Worm (Caenorhabditis elegans) whole organism, L1 larva: ENCODE data around the gene cutl-19.
A peak's percentile ranks its signal among the peaks of the same experiment; 100 is the strongest.

Experiments used
- Y116A8C.19 ChIP-seq: sonication (generic microtip); optimal IDR thresholded peaks from 2 replicates; lab custom pipeline; 2016; ENCODE audit warnings: missing compliant biosample characterization, missing genetic modification characterization, borderline replicate concordance
- alr-1 ChIP-seq: fragments of 200-800 bp; sonication (Bioruptor generic); optimal IDR thresholded peaks from 2 replicates; lab custom pipeline; 2018; ENCODE audit warnings: borderline replicate concordance, mild to moderate bottlenecking, missing genetic modification characterization, missing compliant biosample characterization
- ama-1 ChIP-seq: fragments of 150-350 bp; optimal IDR thresholded peaks from 2 replicates; lab custom pipeline; 2014
- ceh-63 ChIP-seq: fragments of 200-800 bp; sonication (Bioruptor generic); optimal IDR thresholded peaks from 2 replicates; lab custom pipeline; 2018; ENCODE audit warnings: mild to moderate bottlenecking, missing genetic modification characterization, missing compliant biosample characterization
- ceh-88 ChIP-seq: fragments of 200-800 bp; sonication (Bioruptor generic); IDR thresholded peaks from 2 replicates; pipeline ENCODE4 v1.3.6; 2022; ENCODE audit warnings: missing genetic modification characterization, missing compliant biosample characterization
- efl-1 ChIP-seq, 4 experiments: fragments of 150-350 bp; optimal IDR thresholded peaks in 3 of 4; peaks in 1 of 4; 1 replicate in 1 of 4; 2 replicates in 3 of 4; lab custom pipeline; 2014; ENCODE audit warnings: missing biosample characterization in 2 of 4, missing genetic modification characterization in 2 of 4, missing genetic modification reagents in 2 of 4
- egl-27 ChIP-seq, 2 experiments: fragments of 150-350 bp in 1 of 2; sonication (generic microtip); optimal IDR thresholded peaks; 3 replicates each; lab custom pipeline; 2017 to 2018; ENCODE audit warnings: missing biosample characterization in 2 of 2, missing genetic modification characterization in 2 of 2, missing genetic modification reagents in 2 of 2
- elt-2 ChIP-seq: sonication (generic microtip); optimal IDR thresholded peaks from 2 replicates; lab custom pipeline; 2016; ENCODE audit warnings: missing genetic modification characterization, mild to moderate bottlenecking, inconsistent platforms, missing compliant biosample characterization, missing genetic modification reagents
- elt-3 ChIP-seq, 6 experiments: fragments of 150-350 bp in 1 of 6; sonication (generic microtip); optimal IDR thresholded peaks; 2 replicates each; lab custom pipeline; 2017 to 2018; ENCODE audit warnings: missing biosample characterization in 6 of 6, missing genetic modification characterization in 6 of 6, inconsistent platforms in 1 of 6
- fkh-4 ChIP-seq: sonication (generic microtip); optimal IDR thresholded peaks from 2 replicates; lab custom pipeline; 2016; ENCODE audit warnings: missing compliant biosample characterization, missing genetic modification characterization, borderline replicate concordance
- fos-1 ChIP-seq: fragments of 150-350 bp; optimal IDR thresholded peaks from 2 replicates; lab custom pipeline; 2014; ENCODE audit warnings: missing biosample characterization, missing genetic modification characterization
- grh-1 ChIP-seq: fragments of 200-800 bp; sonication (Bioruptor generic); IDR thresholded peaks from 2 replicates; pipeline ENCODE4 v1.3.6; 2022; ENCODE audit warnings: missing genetic modification reagents, missing genetic modification characterization, missing compliant biosample characterization
- hpl-2 ChIP-seq: fragments of 150-350 bp; optimal IDR thresholded peaks from 2 replicates; lab custom pipeline; 2014; ENCODE audit warnings: missing biosample characterization, missing genetic modification reagents, missing genetic modification characterization
- irx-1 ChIP-seq: sonication (generic microtip); optimal IDR thresholded peaks from 2 replicates; lab custom pipeline; 2016; ENCODE audit warnings: missing genetic modification characterization, missing compliant biosample characterization
- lin-14 ChIP-seq: fragments of 200-800 bp; sonication (Bioruptor generic); optimal IDR thresholded peaks from 2 replicates; lab custom pipeline; 2018; ENCODE audit warnings: mild to moderate bottlenecking, missing genetic modification characterization, moderate library complexity, missing compliant biosample characterization
- lin-15B ChIP-seq: fragments of 150-350 bp; sonication (generic microtip); optimal IDR thresholded peaks from 3 replicates; lab custom pipeline; 2014; ENCODE audit warnings: missing biosample characterization, missing genetic modification characterization
- lin-39 ChIP-seq: fragments of 150-350 bp; optimal IDR thresholded peaks from 2 replicates; lab custom pipeline; 2014; ENCODE audit warnings: missing biosample characterization, missing genetic modification reagents, missing genetic modification characterization
- lir-3 ChIP-seq: sonication (generic microtip); optimal IDR thresholded peaks from 2 replicates; lab custom pipeline; 2016; ENCODE audit warnings: mild to moderate bottlenecking, missing genetic modification characterization, moderate library complexity, missing compliant biosample characterization; ENCODE audit not compliant: poor library complexity
- lsy-2 ChIP-seq, 2 experiments: fragments of 150-350 bp; optimal IDR thresholded peaks; 2 replicates each; lab custom pipeline; 2014; ENCODE audit warnings: missing biosample characterization in 2 of 2, missing genetic modification characterization in 2 of 2
- mef-2 ChIP-seq: fragments of 150-350 bp; optimal IDR thresholded peaks from 2 replicates; lab custom pipeline; 2014; ENCODE audit warnings: missing biosample characterization, missing genetic modification characterization
- nhr-11 ChIP-seq: fragments of 150-350 bp; optimal IDR thresholded peaks from 2 replicates; lab custom pipeline; 2014; ENCODE audit warnings: missing biosample characterization, missing genetic modification characterization
- nhr-19 ChIP-seq: fragments of 200-800 bp; sonication (Bioruptor generic); conservative IDR thresholded peaks from 2 replicates; pipeline ENCODE4 v1.3.6; 2022; ENCODE audit warnings: missing genetic modification characterization, missing compliant biosample characterization
- nhr-20 ChIP-seq: sonication (generic microtip); optimal IDR thresholded peaks from 2 replicates; lab custom pipeline; 2016; ENCODE audit warnings: mild to moderate bottlenecking, missing genetic modification characterization, missing compliant biosample characterization
- nhr-47 ChIP-seq: sonication (generic microtip); optimal IDR thresholded peaks from 2 replicates; lab custom pipeline; 2016; ENCODE audit warnings: mild to moderate bottlenecking, missing genetic modification characterization, moderate library complexity, missing compliant biosample characterization
- nhr-71 ChIP-seq: sonication (generic microtip); optimal IDR thresholded peaks from 2 replicates; lab custom pipeline; 2016; ENCODE audit warnings: mild to moderate bottlenecking, missing genetic modification characterization, moderate library complexity, missing compliant biosample characterization
- nhr-76 ChIP-seq: sonication (generic microtip); optimal IDR thresholded peaks from 2 replicates; lab custom pipeline; 2017; ENCODE audit warnings: missing biosample characterization, missing genetic modification characterization
- nhr-84 ChIP-seq: sonication (generic microtip); optimal IDR thresholded peaks from 2 replicates; lab custom pipeline; 2017; ENCODE audit warnings: missing biosample characterization, missing genetic modification characterization
- nhr-85 ChIP-seq: sonication (generic microtip); peaks from one replicate; lab custom pipeline; 2016; ENCODE audit warnings: missing genetic modification characterization, inconsistent platforms, missing compliant biosample characterization
- nhr-90 ChIP-seq: sonication (generic microtip); optimal IDR thresholded peaks from 2 replicates; lab custom pipeline; 2016; ENCODE audit warnings: mild to moderate bottlenecking, missing genetic modification characterization, missing compliant biosample characterization; ENCODE audit not compliant: poor library complexity
- pag-3 ChIP-seq: sonication (generic microtip); optimal IDR thresholded peaks from 2 replicates; lab custom pipeline; 2017; ENCODE audit warnings: missing genetic modification characterization, mild to moderate bottlenecking, missing compliant biosample characterization, antibody characterized with exemption, borderline replicate concordance; ENCODE audit not compliant: insufficient read depth
- pqm-1 ChIP-seq: sonication (generic microtip); optimal IDR thresholded peaks from 3 replicates; lab custom pipeline; 2017; ENCODE audit warnings: missing biosample characterization, missing genetic modification characterization
- skn-1 ChIP-seq: fragments of 150-350 bp; optimal IDR thresholded peaks from 2 replicates; lab custom pipeline; 2014; ENCODE audit warnings: missing biosample characterization, missing genetic modification characterization
- snpc-4 ChIP-seq: fragments of 150-350 bp; optimal IDR thresholded peaks from 2 replicates; lab custom pipeline; 2014; ENCODE audit warnings: missing biosample characterization, missing genetic modification characterization
- snu-23 ChIP-seq: sonication (generic microtip); optimal IDR thresholded peaks from 2 replicates; lab custom pipeline; 2016; ENCODE audit warnings: missing genetic modification characterization, missing compliant biosample characterization
- tlp-1 ChIP-seq: fragments of 150-350 bp; optimal IDR thresholded peaks from 2 replicates; lab custom pipeline; 2014; ENCODE audit warnings: missing biosample characterization, missing genetic modification characterization
- unc-130 ChIP-seq: fragments of 150-350 bp; optimal IDR thresholded peaks from 2 replicates; lab custom pipeline; 2017; ENCODE audit warnings: missing biosample characterization, missing genetic modification characterization, inconsistent platforms
- zip-4 ChIP-seq: fragments of 200-800 bp; sonication (Bioruptor generic); optimal IDR thresholded peaks from 2 replicates; lab custom pipeline; 2018; ENCODE audit warnings: mild to moderate bottlenecking, missing genetic modification characterization, moderate library complexity, missing compliant biosample characterization
- ztf-4 ChIP-seq: fragments of 150-350 bp; optimal IDR thresholded peaks from 2 replicates; lab custom pipeline; 2014; ENCODE audit warnings: missing biosample characterization, missing genetic modification characterization

Gene cutl-19

DNA sequence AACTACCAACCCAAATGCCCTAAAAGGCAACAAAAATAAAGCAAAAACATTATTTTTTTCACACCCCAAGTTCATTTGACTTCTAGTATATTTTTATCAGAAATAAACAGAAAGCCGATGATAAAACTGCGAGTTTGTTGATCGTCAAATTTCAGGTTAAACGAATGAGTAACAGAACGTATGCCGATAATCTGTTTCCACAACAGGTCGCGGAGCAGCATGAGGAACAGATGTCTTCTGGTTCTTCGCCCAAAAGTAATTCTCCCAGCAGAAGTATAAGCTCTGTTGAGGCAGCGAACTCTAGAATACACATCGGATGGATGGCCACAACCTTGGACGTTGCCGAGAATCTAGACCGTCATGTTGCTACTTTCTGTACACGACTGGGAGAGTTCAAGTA, 13.0 kb upstream of the cutl-19 start, which contains the start of gene prmt-5 (continued):
- TF ChIP-seq lsy-2 (tag; optimal IDR thresholded peaks at IDR 0.05; lab: Kevin White, UChicago) (peak in 1 of 2 experiments; percentile 21), hpl-2 (no peak), elt-2 (tag; lab: Kevin White, UChicago) (peak; percentile 31), irx-1 (no peak), grh-1 (GFP tag; lab: Robert Waterston, UW) (no peak), ceh-63 (GFP tag; lab: Kevin White, UChicago) (no peak), nhr-84 (tag; lab: Kevin White, UChicago) (no peak), pqm-1 (no peak), skn-1 (tag; lab: Kevin White, UChicago) (no peak), lir-3 (tag; lab: Kevin White, UChicago) (no peak), snu-23 (peak; percentile 22), unc-130 (tag; lab: Kevin White, UChicago) (no peak), egl-27 (tag; optimal IDR thresholded peaks at IDR 0.05; lab: Kevin White, UChicago) (no peak), ceh-88 (no peak), pag-3 (no peak), nhr-47 (tag; lab: Kevin White, UChicago) (peak; percentile 46), nhr-71 (tag; lab: Kevin White, UChicago) (peak; percentile 51), lin-39 (tag; lab: Kevin White, UChicago) (no peak), fos-1 (tag; lab: Kevin White, UChicago) (peak; percentile 14), snpc-4 (tag; lab: Kevin White, UChicago) (no peak), mef-2 (tag; lab: Kevin White, UChicago) (no peak), nhr-90 (peak; percentile 17), lin-14 (GFP tag; lab: Kevin White, UChicago) (no peak), ama-1 (lab: Kevin White, UChicago) (peak; percentile 90), tlp-1 (tag; lab: Kevin White, UChicago) (no peak), fkh-4 (tag; lab: Kevin White, UChicago) (no peak), lin-15B (tag; lab: Kevin White, UChicago) (no peak), Y116A8C.19 (tag; lab: Kevin White, UChicago) (no peak)

DNA sequence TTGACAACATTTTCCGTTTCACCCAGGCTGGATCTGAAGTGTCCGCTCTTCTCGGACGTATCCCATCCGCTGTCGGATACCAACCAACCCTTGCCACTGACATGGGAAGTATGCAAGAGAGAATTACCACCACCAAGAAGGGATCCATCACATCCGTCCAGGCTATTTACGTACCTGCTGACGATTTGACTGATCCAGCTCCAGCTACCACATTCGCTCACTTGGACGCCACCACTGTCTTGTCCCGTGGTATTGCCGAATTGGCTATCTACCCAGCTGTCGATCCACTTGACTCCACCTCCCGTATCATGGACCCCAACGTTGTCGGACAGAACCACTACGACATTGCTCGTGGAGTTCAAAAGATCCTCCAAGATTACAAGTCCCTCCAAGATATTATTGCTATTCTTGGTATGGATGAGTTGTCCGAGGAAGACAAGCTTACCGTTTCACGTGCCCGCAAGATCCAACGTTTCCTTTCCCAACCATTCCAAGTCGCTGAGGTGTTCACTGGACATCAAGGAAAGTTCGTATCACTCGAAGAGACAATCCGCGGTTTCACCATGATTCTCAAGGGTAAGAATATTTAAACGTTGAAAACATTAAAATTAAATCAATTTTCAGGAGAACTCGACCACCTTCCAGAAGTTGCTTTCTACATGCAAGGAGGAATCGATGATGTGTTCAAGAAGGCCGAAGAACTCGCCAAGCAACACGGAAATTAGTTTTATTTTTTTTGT, 12.3 kb upstream of the cutl-19 start:
- TF ChIP-seq nhr-19 (GFP tag; lab: Robert Waterston, UW) (no peak; the same call in 1 of the 2 replicates), efl-1 (optimal IDR thresholded peaks at IDR 0.05; lab: Kevin White, UChicago) (no peak), efl-1 (GFP tag; optimal IDR thresholded peaks at IDR 0.05 in 1 of 2; lab: Kevin White, UChicago) (peak in 1 of 2 experiments; percentile 90), nhr-11 (tag; lab: Kevin White, UChicago) (no peak), nhr-76 (peak; percentile 33), zip-4 (no peak), nhr-20 (tag; lab: Kevin White, UChicago) (no peak), elt-3 (tag; optimal IDR thresholded peaks at IDR 0.05; lab: Kevin White, UChicago) (no peak), alr-1 (peak; percentile 94), nhr-85 (peak; percentile 59)
- TF ChIP-seq, all 84 proteins: peak for 4

DNA sequence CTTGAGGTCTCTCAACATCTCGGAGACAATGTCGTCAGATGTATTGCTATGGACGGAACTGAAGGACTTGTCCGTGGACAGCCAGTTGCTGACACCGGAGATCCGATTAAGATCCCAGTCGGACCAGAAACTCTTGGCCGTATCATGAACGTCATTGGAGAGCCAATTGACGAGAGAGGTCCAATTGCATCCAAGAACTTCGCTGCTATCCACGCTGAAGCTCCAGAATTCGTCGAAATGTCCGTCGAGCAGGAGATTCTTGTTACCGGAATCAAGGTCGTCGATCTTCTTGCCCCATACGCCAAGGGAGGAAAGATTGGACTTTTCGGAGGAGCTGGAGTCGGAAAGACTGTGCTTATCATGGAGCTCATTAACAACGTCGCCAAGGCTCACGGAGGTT, 11.4 kb upstream of the cutl-19 start:
- TF ChIP-seq efl-1 (optimal IDR thresholded peaks at IDR 0.05; lab: Kevin White, UChicago): no peak
- peak in 1 of 2 experiments; percentile 90 for TF ChIP-seq efl-1 (GFP tag; optimal IDR thresholded peaks at IDR 0.05 in 1 of 2; lab: Kevin White, UChicago)
- TF ChIP-seq ztf-4 (tag; lab: Kevin White, UChicago): no peak
- TF ChIP-seq ama-1 (lab: Kevin White, UChicago): peak; percentile 20
